Fruit fly (Drosophila melanogaster): ENCODE results near the gene CG31776.

The CG31776 gene

DNA sequence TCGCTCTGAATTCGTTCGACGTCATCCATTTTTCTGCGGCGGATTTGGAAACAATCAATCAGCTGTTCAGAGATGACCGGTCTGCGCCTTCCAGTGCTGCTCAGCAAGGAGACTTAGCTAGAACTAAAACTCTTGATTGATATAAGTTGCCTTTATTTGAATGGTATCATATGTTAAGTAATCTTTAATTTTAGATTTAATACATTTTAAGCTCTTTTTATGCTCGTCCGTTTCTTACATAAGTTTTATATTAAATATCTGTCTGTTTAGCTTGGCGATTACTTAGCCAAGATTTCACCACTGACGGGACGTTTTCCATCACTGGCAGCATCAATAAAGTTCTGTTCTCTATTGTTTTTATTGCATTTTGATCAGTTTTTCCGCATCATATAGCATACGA lies 13.0 kb upstream of the CG31776 start, which contains the start of the genes Cog3 and Sec5:
Gene Cog3 (minus strand): TSS at position 58 of the 400 bp plus-strand sequence.
Gene Sec5 (plus strand): TSS at position 296 of the 400 bp plus-strand sequence.
- no peak for TF ChIP-seq noc (tag; optimal IDR thresholded peaks at IDR 0.05)

DNA sequence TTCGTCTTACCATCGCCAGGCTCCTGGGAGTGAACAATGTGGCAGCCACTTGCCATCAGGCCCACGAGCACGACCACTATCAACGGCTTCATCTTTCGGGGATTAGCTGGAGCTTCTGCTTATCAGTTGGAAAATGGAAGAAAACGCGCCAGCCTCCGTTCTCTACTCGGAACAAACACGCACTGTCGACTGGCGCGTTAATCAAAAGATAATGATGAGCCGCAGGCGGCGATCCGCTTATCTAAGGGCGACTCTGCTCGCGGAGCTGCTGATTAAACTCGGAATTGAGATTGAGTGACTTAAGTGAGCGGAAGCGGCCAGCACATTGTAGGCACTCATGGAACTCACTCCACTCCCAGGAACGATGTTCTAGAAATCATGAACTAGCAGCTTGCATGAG lies 8.2 kb upstream of the CG31776 start, which contains the start of gene CG3246:
Gene CG3246 (minus strand): TSS at position 193 of the 400 bp plus-strand sequence.
- peak; percentile 60 for TF ChIP-seq noc (tag; optimal IDR thresholded peaks at IDR 0.05)

DNA sequence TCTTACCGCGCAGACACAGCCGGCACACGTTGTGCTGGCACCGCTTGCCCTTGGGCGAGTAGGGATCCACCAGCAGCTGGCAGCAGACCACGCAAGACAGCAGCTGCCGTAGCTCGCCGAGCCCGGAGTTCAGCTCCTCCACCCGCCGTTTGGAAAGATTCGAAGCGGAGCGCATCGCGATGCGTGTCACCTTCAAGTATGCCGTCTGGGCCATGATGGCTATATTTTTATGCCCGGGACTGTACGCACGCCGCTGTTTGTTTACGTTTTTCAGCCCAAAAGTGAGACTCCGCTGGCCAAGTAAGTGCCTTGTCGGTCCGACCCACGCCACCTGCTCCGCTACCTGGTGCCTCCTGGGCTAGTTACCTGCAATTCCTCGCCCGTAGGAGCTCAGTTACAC lies 4.6 kb upstream of the CG31776 start:
- TF ChIP-seq noc (tag; optimal IDR thresholded peaks at IDR 0.05): no peak

DNA sequence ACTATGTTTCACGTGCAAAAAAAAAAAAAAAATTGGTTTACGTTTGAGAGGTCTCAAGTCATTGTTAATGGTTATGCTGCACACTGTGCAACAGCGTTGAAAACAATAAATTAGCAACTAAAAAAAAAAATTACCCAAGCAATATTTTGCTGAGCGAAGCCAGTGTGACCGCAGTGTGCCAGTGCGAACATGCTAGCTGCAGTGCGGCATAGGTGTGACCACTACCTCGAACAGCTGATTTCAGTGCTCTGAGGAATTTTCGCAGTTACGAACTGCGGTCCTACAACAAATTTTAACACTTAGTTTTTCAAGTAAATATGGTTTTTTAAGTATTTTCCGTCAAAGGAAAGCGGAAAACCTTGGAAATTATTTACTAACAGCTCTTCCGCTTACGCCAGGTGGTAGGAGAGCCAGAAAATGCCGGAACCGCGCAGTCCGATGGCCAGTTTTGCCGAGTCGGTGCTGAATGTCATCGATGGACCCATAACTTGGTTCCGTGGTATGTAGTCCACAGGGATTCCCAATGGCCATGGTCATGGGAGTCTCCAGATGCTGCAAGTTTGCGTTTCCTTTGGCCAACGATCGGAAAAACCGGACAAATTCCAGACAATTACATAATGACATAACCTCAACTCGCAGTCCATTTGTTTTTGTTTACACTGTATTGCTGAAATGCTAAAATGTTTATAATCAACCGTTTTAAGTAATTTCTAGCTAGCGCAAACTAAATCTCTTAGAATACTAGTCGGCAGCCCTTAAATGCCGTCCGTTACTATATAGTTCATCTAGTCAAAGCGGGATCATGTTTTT lies 3.9 kb upstream of the CG31776 start, which contains the start of the genes msl-2 and ND-PDSW:
Gene msl-2 (minus strand): TSS at position 195 of the 810 bp plus-strand sequence.
Gene ND-PDSW (plus strand): TSS at position 240 of the 810 bp plus-strand sequence.
- no peak for TF ChIP-seq noc (tag; optimal IDR thresholded peaks at IDR 0.05)

DNA sequence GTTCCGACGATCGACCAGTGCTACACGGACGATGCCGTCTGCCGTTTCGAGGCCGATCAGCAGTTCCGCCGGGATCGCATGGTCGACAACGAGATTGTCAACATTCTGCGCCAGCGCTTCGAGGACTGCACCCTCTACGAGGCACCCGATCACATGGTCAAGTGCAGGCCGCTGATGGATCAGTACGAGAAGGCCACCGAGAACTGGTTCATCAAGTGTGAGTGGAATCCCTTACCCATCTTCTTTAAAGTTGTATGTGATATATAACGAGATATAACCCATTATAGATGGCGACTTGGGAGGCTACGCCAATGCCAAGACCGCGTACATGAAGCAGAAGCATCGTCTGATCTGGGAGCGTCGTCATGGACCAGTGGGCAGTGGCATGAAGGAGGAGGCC lies 3.1 kb upstream of the CG31776 start:
- TF ChIP-seq noc (tag; optimal IDR thresholded peaks at IDR 0.05): no peak

DNA sequence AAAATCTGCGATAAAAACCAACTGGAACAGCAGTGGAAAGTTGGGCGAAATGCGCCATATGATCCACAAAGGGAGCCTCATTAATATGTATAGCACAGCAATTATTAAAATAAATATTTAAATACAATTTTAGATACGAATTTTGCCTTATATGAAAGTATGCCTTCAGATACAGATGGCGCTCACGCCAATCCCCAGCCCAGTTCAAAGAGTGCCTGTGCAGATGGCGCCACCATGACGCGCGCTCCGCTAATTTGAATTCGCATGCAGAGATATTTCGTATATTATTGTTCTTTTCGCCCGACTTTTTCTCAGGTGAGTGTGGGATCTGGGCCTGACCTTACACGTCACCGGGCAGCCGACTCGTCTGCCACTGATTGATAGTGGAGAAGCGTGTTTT lies 2.3 kb downstream of the CG31776 start, which contains the start of gene Pgant4:
Gene Pgant4 (plus strand): TSS at position 362 of the 400 bp plus-strand sequence.
- no peak for TF ChIP-seq noc (tag; optimal IDR thresholded peaks at IDR 0.05)

DNA sequence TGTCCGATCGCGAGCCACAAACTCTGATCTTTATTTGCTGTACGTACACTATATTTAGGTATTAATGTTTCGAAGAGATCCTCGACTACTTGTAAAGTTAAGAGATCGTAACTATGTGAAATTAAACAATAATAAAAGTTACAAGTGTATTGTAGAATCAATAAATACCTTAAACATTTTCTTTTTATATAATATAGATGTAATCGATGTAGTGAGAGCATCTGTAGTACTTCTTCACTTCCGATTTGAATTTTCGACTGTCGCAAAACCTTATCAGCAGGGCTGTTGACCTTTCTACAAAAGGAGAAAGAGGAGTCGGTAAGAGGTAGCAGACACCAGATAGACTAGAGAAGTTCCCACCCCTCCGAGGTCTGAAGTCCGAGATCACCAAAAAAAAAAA lies 5.2 kb downstream of the CG31776 start:
- TF ChIP-seq noc (tag; optimal IDR thresholded peaks at IDR 0.05): no peak

DNA sequence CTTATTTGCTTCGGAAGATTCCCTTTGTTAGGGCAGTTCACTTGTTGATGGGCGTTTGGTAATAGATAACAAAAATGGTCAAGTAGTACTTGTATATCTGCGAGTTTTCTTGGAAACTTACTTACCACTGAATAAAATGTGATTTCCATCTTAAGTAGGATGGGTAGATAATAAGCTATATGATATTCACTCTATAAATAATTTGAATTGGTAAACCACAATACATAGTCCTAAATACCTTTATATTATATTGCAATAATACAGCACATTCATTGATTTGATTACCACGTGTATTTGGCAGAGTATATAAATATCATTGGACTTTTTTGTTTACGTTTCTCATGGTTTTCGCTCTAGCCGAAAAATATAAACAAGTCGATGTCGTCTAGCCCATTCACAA lies 6.0 kb downstream of the CG31776 start:
- TF ChIP-seq noc (tag; optimal IDR thresholded peaks at IDR 0.05): peak; percentile 67

DNA sequence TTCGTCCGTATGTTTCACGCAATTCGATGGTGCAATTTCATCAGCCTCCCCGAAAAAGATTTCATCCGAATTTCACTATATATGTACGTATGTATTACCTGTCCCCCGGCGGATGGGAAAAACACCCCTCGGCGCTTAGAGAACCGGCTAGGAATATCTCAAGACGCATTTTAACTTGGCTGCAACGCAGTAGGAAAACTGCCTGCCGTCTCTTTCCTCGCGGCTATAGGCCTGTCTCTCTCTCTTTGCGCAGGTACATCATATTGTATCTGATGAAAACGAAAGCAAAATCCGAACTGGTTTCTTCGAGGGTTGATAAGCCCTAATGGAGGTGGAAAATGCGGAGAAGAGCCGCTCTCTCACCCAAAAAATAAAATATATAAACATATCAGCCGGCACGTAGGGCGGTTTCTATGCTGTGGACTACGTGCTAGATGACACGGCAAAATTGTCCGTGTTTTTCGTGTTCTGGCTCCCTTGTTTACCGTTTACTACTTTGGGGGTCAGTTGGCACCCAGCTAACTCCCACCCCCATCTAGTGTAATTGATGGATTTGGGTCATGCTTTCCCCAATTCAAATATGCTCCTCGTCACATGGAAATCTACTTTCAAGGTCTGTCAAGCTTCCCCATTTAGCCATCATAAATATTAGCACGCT lies 6.5 kb downstream of the CG31776 start:
- no peak for TF ChIP-seq noc (tag; optimal IDR thresholded peaks at IDR 0.05)

DNA sequence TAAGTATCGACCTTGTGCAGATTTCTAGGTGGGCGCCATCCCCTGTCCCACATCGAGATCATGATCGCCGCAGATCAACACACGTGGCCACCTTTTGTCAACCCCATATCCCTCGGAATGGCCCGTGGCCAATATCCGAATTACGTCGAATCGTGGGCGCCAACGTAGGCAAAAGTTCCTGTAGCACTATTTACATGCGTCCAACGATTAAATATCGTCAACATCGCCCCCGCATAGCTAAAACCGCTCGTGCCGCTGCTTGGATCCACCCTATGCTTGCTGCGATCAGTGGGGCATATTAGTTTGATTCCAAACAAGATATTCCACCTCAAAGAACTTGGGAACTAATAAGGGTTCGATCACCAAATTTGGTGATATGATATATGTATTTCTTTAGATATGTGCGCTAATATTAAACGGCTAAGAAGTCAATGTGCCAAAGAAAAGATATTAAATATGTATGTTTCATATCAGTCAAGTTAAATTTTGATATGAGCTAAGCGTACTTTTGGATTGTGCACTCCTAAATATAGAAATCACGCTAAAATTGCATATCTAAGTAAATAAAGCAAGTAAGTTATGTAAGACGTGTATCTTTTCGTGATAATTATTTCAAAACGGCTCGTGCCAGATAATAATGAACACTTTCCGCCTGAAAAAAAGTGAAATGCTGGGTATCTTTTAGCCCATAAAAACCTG lies 7.2 kb downstream of the CG31776 start:
- TF ChIP-seq noc (tag; optimal IDR thresholded peaks at IDR 0.05): peak; percentile 62

DNA sequence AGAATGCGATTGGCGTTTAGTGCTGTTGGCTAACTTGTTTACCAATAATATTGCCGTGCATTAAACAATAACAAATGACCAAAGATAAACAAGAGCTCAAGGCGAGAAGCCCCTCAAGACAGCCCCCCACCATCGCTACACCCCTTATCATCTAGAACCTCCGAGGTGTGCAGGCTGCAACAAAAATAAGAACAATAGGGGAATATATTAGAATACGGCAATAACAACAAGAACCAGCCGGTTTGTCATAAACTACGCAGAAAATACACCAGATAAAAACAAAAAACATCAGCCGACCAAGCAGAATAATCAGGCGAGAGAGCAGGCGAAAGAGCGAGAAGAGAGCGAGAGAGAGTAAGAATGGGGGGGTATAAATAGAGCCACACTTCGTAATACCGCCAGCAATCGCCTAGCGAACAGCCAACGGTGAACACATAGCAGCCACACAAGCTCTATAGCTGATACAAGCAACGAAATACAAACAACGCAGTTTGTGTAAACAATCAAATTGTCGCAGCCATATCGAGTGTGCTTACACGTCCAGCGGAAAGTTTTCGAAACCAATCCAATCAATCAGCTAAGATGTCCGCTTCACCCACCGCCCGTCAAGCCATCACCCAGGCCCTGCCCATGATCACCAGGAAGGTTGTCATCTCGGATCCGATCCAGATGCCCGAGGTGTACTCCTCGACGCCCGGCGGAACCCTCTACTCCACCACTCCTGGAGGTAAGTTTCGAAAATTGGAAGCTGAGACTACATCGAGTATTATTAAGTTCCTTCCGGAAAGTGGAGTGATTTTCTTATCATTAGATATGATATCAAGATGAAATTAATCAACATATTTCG lies 8.3 kb downstream of the CG31776 start, which contains the start of gene Thor:
Gene Thor (plus strand): TSS at position 401 of the 847 bp plus-strand sequence.
- peak; percentile 61 for TF ChIP-seq noc (tag; optimal IDR thresholded peaks at IDR 0.05)

DNA sequence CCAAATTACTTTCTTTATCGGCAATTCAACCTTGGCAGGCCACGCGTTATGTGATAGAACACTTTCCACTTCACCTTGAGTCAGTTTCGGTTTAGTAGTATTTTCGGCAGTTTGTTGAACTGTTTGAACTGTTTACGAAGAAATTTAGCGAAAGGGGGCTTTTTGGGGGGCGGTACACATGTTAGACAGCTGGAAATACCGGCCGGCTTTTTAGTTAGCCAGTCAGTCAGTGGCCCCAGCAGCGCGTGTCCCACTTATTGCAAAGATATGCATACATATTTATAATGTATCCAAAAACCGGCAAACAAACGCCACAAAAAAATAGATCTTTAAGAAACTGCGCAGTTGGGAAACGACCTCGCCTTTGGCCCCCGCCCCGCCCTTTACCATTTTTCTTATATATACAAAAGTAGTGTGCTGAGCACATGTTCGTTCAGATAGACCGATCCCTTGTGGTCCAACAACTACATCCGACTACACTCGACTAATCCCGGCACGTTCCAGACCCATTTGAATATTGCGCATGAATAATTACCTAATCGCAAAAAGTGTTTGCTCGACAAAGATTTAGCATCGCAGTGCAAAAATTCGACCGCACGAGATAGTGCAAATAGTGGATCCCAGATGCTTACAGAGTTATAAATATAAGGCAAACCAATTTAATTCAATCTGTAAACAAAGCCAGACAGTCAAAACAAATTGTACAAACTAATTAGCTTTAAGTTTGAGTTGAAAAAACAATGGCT lies 9.9 kb downstream of the CG31776 start:
- TF ChIP-seq noc (tag; optimal IDR thresholded peaks at IDR 0.05): peak; percentile 35

DNA sequence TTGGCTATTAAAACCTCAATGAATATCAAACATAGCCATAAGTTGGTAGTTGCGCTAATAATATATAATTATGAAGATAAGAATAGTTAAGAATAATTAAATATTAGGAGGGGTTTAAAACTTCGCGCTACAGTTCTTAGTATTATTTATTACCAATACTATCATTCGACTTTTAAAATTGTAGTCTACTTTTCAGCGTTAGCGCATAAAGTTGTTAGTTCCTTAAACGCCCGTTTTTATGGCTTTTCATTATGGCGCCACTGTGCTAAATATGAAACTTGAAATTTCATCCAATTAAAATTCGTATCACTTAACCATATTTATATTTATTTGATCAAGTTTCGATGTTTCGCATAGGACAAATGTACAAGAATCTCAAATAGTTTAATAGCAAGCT lies 10.5 kb downstream of the CG31776 start:
- no peak for TF ChIP-seq noc (tag; optimal IDR thresholded peaks at IDR 0.05)

DNA sequence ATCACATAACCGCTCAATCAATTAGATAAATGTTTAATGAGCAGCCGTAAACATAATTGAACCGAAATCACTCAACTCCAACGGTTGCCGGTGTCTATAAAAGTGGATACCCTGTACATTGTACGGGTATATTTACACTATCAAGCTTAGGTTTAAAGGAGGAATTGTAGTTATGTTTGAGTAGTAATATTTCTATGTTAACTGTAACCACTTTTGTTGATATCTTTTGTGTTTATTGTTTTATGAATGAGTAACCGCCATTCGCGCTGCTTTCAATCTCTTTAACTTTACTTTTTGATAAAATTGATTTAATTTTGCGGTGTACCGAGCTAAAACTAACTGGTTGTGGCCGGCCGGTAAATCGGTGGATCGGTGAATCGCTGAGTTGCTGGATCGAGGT lies 12.1 kb downstream of the CG31776 start:
- TF ChIP-seq noc (tag; optimal IDR thresholded peaks at IDR 0.05): no peak

Data from whole organism, larva.